Worm (Caenorhabditis elegans): ENCODE results near the gene F58H1.5.

ce11 chrV:11989861-11990260 is 31.7 kb downstream of the F58H1.5 start:
- TF ChIP-seq nhr-12 (tag; optimal IDR thresholded peaks at IDR 0.05) (no peak), unc-39 (tag; optimal IDR thresholded peaks at IDR 0.05) (no peak), nhr-28 (tag; optimal IDR thresholded peaks at IDR 0.05) (no peak), elt-1 (tag; optimal IDR thresholded peaks at IDR 0.05; ENCODE audit: borderline replicate concordance, insufficient read depth) (no peak), elt-3 (tag; optimal IDR thresholded peaks at IDR 0.05) (no peak), unc-62 (GFP tag; optimal IDR thresholded peaks at IDR 0.05) (no peak), ztf-11 (tag; optimal IDR thresholded peaks at IDR 0.05) (no peak), ceh-83 (GFP tag; optimal IDR thresholded peaks at IDR 0.05) (no peak), nhr-237 (tag; optimal IDR thresholded peaks at IDR 0.05) (no peak)

Measured in whole organism, mixed stage, embryonic.